Fruit fly (Drosophila melanogaster) whole organism, prepupa: ENCODE results near the gene csw.

Experiments
- CG10631 ChIP-seq: fragments of 200-800 bp; sonication (Bioruptor generic); optimal IDR thresholded peaks from 2 replicates; lab custom pipeline; 2016; ENCODE audit warnings: missing biosample characterization, missing genetic modification characterization
- CG10669 ChIP-seq: fragments of 200-800 bp; sonication (Bioruptor generic); optimal IDR thresholded peaks from 3 replicates; lab custom pipeline; 2018; ENCODE audit warnings: missing biosample characterization, mild to moderate bottlenecking, missing genetic modification characterization, moderate library complexity
- CG11294 ChIP-seq: fragments of 200-800 bp; sonication (Bioruptor generic); IDR thresholded peaks from 2 replicates; pipeline ENCODE4 v1.3.6; 2022; ENCODE audit warnings: missing biosample characterization, missing genetic modification characterization
- CG11902 ChIP-seq: fragments of 200-800 bp; sonication (Bioruptor generic); optimal IDR thresholded peaks from 3 replicates; lab custom pipeline; 2016; ENCODE audit warnings: missing biosample characterization, missing genetic modification characterization
- CG15336 ChIP-seq: fragments of 200-800 bp; sonication (Bioruptor generic); IDR thresholded peaks from 2 replicates; pipeline ENCODE4 v1.3.6; 2022; ENCODE audit warnings: missing biosample characterization, missing genetic modification characterization
- CG1621 ChIP-seq: fragments of 200-800 bp; sonication (Bioruptor generic); optimal IDR thresholded peaks from 3 replicates; lab custom pipeline; 2018; ENCODE audit warnings: missing biosample characterization, mild to moderate bottlenecking, missing genetic modification characterization
- CG16779 ChIP-seq: fragments of 200-800 bp; sonication (Bioruptor generic); optimal IDR thresholded peaks from 3 replicates; lab custom pipeline; 2017; ENCODE audit warnings: missing biosample characterization, mild to moderate bottlenecking, missing genetic modification characterization
- CG31627 ChIP-seq: fragments of 200-800 bp; sonication (Bioruptor generic); optimal IDR thresholded peaks from 3 replicates; lab custom pipeline; 2016; ENCODE audit warnings: missing biosample characterization, missing genetic modification characterization
- CG32006 ChIP-seq: fragments of 200-800 bp; sonication (Bioruptor generic); optimal IDR thresholded peaks from 3 replicates; lab custom pipeline; 2017; ENCODE audit warnings: missing biosample characterization, mild to moderate bottlenecking, missing genetic modification characterization
- CG3919 ChIP-seq: fragments of 200-800 bp; sonication (Bioruptor generic); optimal IDR thresholded peaks from 3 replicates; lab custom pipeline; 2016; ENCODE audit warnings: missing biosample characterization, missing genetic modification characterization
- CG4318 ChIP-seq: fragments of 200-800 bp; sonication (Bioruptor generic); optimal IDR thresholded peaks from 3 replicates; lab custom pipeline; 2017; ENCODE audit warnings: missing biosample characterization, mild to moderate bottlenecking, missing genetic modification characterization
- CG6163 ChIP-seq: fragments of 200-800 bp; sonication (Bioruptor generic); IDR thresholded peaks from 3 replicates; pipeline ENCODE4 v1.3.6; 2022; ENCODE audit warnings: missing biosample characterization, missing genetic modification characterization
- CG6276 ChIP-seq: fragments of 200-800 bp; sonication (Bioruptor generic); optimal IDR thresholded peaks from 2 replicates; lab custom pipeline; 2017; ENCODE audit warnings: missing biosample characterization, mild to moderate bottlenecking, missing genetic modification characterization
- CG6792 ChIP-seq: fragments of 200-800 bp; sonication (Bioruptor generic); optimal IDR thresholded peaks from 3 replicates; lab custom pipeline; 2016; ENCODE audit warnings: missing biosample characterization, missing genetic modification characterization
- CG6854 ChIP-seq: fragments of 200-800 bp; sonication (Bioruptor generic); optimal IDR thresholded peaks from 2 replicates; lab custom pipeline; 2017; ENCODE audit warnings: missing biosample characterization, mild to moderate bottlenecking, missing genetic modification characterization
- CG8119 ChIP-seq: fragments of 200-800 bp; sonication (Bioruptor generic); IDR thresholded peaks from 3 replicates; pipeline ENCODE4 v1.3.6; 2022; ENCODE audit warnings: missing biosample characterization, missing genetic modification characterization
- Eip78C ChIP-seq: fragments of 200-800 bp; sonication (Bioruptor generic); peaks from one replicate; lab custom pipeline; 2016; ENCODE audit warnings: missing biosample characterization, missing genetic modification characterization
- Gug ChIP-seq: fragments of 200-800 bp; sonication (Bioruptor generic); IDR thresholded peaks from 2 replicates; pipeline ENCODE4 v1.3.6; 2022; ENCODE audit warnings: missing biosample characterization, missing genetic modification characterization
- Hr38 ChIP-seq: sonication (Bioruptor generic); optimal IDR thresholded peaks from 2 replicates; lab custom pipeline; 2016; ENCODE audit warnings: missing biosample characterization, missing genetic modification characterization
- Lpt ChIP-seq: fragments of 200-800 bp; sonication (Bioruptor generic); optimal IDR thresholded peaks from 3 replicates; lab custom pipeline; 2016; ENCODE audit warnings: missing biosample characterization, missing genetic modification characterization
- Met ChIP-seq: fragments of 200-800 bp; sonication (Bioruptor generic); optimal IDR thresholded peaks from 3 replicates; lab custom pipeline; 2016; ENCODE audit warnings: missing biosample characterization, missing genetic modification characterization
- OdsH ChIP-seq: fragments of 200-800 bp; sonication (Bioruptor generic); optimal IDR thresholded peaks from 3 replicates; lab custom pipeline; 2016; ENCODE audit warnings: missing biosample characterization, missing genetic modification characterization
- Sox102F ChIP-seq: fragments of 200-800 bp; sonication (Bioruptor generic); optimal IDR thresholded peaks from 2 replicates; lab custom pipeline; 2016; ENCODE audit warnings: missing biosample characterization, mild to moderate bottlenecking, missing genetic modification characterization
- Sox14 ChIP-seq: fragments of 200-800 bp; sonication (Bioruptor generic); optimal IDR thresholded peaks from 3 replicates; lab custom pipeline; 2016; ENCODE audit warnings: missing biosample characterization, missing genetic modification characterization
- achi ChIP-seq: fragments of 200-800 bp; sonication (Bioruptor generic); optimal IDR thresholded peaks from 3 replicates; lab custom pipeline; 2016; ENCODE audit warnings: missing biosample characterization, missing genetic modification characterization
- acj6 ChIP-seq: fragments of 200-800 bp; sonication (Bioruptor generic); optimal IDR thresholded peaks from 3 replicates; lab custom pipeline; 2016; ENCODE audit warnings: missing biosample characterization, missing genetic modification characterization
- dac ChIP-seq: fragments of 200-800 bp; sonication (Bioruptor generic); optimal IDR thresholded peaks from 2 replicates; lab custom pipeline; 2017; ENCODE audit warnings: missing biosample characterization, mild to moderate bottlenecking, missing genetic modification characterization
- dsx ChIP-seq: fragments of 200-800 bp; optimal IDR thresholded peaks from 3 replicates; lab custom pipeline; 2019; ENCODE audit warnings: missing biosample characterization, mild to moderate bottlenecking, missing genetic modification characterization, moderate library complexity; ENCODE audit not compliant: poor library complexity, severe bottlenecking
- eg ChIP-seq: fragments of 200-800 bp; sonication (Bioruptor generic); IDR thresholded peaks from 3 replicates; pipeline ENCODE4 v1.3.6; 2022; ENCODE audit warnings: missing biosample characterization, missing genetic modification characterization
- esn ChIP-seq: fragments of 200-800 bp; sonication (Bioruptor generic); optimal IDR thresholded peaks from 2 replicates; lab custom pipeline; 2016; ENCODE audit warnings: missing biosample characterization, mild to moderate bottlenecking, missing genetic modification characterization, moderate library complexity
- fd59A ChIP-seq: fragments of 200-800 bp; sonication (Bioruptor generic); optimal IDR thresholded peaks from 2 replicates; lab custom pipeline; 2017; ENCODE audit warnings: missing biosample characterization, mild to moderate bottlenecking, missing genetic modification characterization, missing genetic modification reagents
- fkh ChIP-seq: fragments of 200-800 bp; sonication (Bioruptor generic); optimal IDR thresholded peaks from 3 replicates; lab custom pipeline; 2017; ENCODE audit warnings: missing biosample characterization, mild to moderate bottlenecking, missing genetic modification characterization, moderate library complexity
- lz ChIP-seq: fragments of 200-800 bp; sonication (Bioruptor generic); optimal IDR thresholded peaks from 3 replicates; lab custom pipeline; 2016; ENCODE audit warnings: missing biosample characterization, missing genetic modification characterization
- net ChIP-seq: fragments of 200-800 bp; sonication (Bioruptor generic); optimal IDR thresholded peaks from 3 replicates; lab custom pipeline; 2016; ENCODE audit warnings: missing biosample characterization, missing genetic modification characterization
- pdm3 ChIP-seq: fragments of 200-800 bp; sonication (Bioruptor generic); optimal IDR thresholded peaks from 3 replicates; lab custom pipeline; 2016; ENCODE audit warnings: missing biosample characterization, missing genetic modification characterization
- salr ChIP-seq, 2 experiments: fragments of 200-800 bp; sonication (Bioruptor generic); optimal IDR thresholded peaks; 3 replicates each; lab custom pipeline; 2016 to 2018; ENCODE audit warnings: missing biosample characterization in 2 of 2, missing genetic modification characterization in 2 of 2, mild to moderate bottlenecking in 1 of 2
- spab ChIP-seq: fragments of 200-800 bp; sonication (Bioruptor generic); optimal IDR thresholded peaks from 2 replicates; lab custom pipeline; 2017; ENCODE audit warnings: missing biosample characterization, mild to moderate bottlenecking, missing genetic modification characterization, missing genetic modification reagents
- ss ChIP-seq, 2 experiments: fragments of 200-800 bp; sonication (Bioruptor generic); optimal IDR thresholded peaks; 2 replicates in 1 of 2; 3 replicates in 1 of 2; lab custom pipeline; 2017 to 2018; ENCODE audit warnings: mild to moderate bottlenecking in 2 of 2, missing biosample characterization in 2 of 2, missing genetic modification characterization in 2 of 2, moderate library complexity in 1 of 2
- svp ChIP-seq: fragments of 200-800 bp; sonication (Bioruptor generic); peaks from one replicate; lab custom pipeline; 2016; ENCODE audit warnings: missing biosample characterization, missing genetic modification characterization
- vri ChIP-seq: fragments of 200-800 bp; sonication (Bioruptor generic); optimal IDR thresholded peaks from 3 replicates; lab custom pipeline; 2016; ENCODE audit warnings: missing biosample characterization, mild to moderate bottlenecking, missing genetic modification characterization

csw gene

dm6 chrX:2098267-2098666 lies 4.2 kb downstream of the csw start (continued):
- no peak for TF ChIP-seq esn (GFP tag; lab: Kevin White, UChicago)
- no peak for TF ChIP-seq fd59A
- TF ChIP-seq CG10669 (GFP tag; lab: Kevin White, UChicago) = no peak
- peak; percentile 71 for TF ChIP-seq Eip78C
- no peak for TF ChIP-seq Sox102F (GFP tag; lab: Kevin White, UChicago)
- no peak for TF ChIP-seq spab (GFP tag; lab: Kevin White, UChicago)
- TF ChIP-seq CG1621 (tag; lab: Kevin White, UChicago) = no peak
- no peak for TF ChIP-seq pdm3
- no peak for TF ChIP-seq lz (GFP tag; lab: Kevin White, UChicago)
- no peak for TF ChIP-seq ss (GFP tag; optimal IDR thresholded peaks at IDR 0.05; lab: Kevin White, UChicago)
- no peak for TF ChIP-seq CG11902 (GFP tag; lab: Kevin White, UChicago)
- no peak for TF ChIP-seq fkh (GFP tag; lab: Kevin White, UChicago)

- TF ChIP-seq fkh (GFP tag; lab: Kevin White, UChicago) = peak; percentile 51
- TF ChIP-seq Lpt (GFP tag; lab: Kevin White, UChicago) = no peak
Measured at dm6 chrX:2103859-2104258, 9.8 kb downstream of the csw start.

DNA sequence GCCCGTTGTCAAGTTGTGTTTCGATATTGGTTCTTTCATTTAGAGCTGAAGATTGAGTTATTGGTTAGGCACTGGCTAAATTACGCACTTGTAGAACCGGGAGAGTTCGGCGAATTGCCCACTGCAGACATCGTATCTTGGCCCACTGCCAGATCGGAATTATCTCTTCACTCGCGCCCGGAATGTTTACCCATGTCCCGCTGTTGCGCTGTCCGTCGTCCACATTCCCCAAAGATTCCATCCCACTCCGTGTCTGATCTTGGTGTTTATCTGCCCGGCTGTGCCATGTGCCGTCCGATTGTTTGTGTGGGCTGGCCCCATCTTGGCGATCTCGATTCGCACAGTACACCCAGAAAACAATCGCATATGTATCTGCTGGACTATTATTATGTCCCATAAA lies 10.3 kb downstream of the csw start:
- no peak for TF ChIP-seq CG6276 (GFP tag; lab: Kevin White, UChicago)
- no peak for TF ChIP-seq salr (GFP tag; optimal IDR thresholded peaks at IDR 0.05; lab: Kevin White, UChicago)
- TF ChIP-seq CG10631 (GFP tag; lab: Kevin White, UChicago) = no peak
- no peak for TF ChIP-seq CG8119 (GFP tag; lab: Robert Waterston, UW)
- no peak for TF ChIP-seq Lpt (GFP tag; lab: Kevin White, UChicago)

dm6 chrX:2106367-2106766 lies 12.3 kb downstream of the csw start:
- TF ChIP-seq CG6854 (GFP tag; lab: Kevin White, UChicago) (no peak), Eip78C (no peak), CG6792 (no peak), CG6163 (GFP tag; lab: Robert Waterston, UW) (no peak), CG3919 (GFP tag; lab: Kevin White, UChicago) (no peak), Hr38 (GFP tag; lab: Kevin White, UChicago) (no peak), fd59A (no peak), Met (GFP tag; lab: Kevin White, UChicago) (no peak), CG10631 (GFP tag; lab: Kevin White, UChicago) (no peak), CG10669 (GFP tag; lab: Kevin White, UChicago) (no peak), OdsH (GFP tag; lab: Kevin White, UChicago) (no peak), pdm3 (no peak), CG32006 (GFP tag; lab: Kevin White, UChicago) (no peak), Lpt (GFP tag; lab: Kevin White, UChicago) (no peak), svp (GFP tag; lab: Kevin White, UChicago) (no peak)

dm6 chrX:2107782-2108409 lies 13.9 kb downstream of the csw start:
- TF ChIP-seq vri (no peak), CG31627 (GFP tag; lab: Kevin White, UChicago) (peak; percentile 23), Sox14 (peak; percentile 23), achi (GFP tag; lab: Kevin White, UChicago) (peak; percentile 49), CG11294 (GFP tag; lab: Robert Waterston, UW) (peak; percentile 86), salr (GFP tag; optimal IDR thresholded peaks at IDR 0.05; lab: Kevin White, UChicago) (peak in 1 of 2 experiments; percentile 20), ss (GFP tag; optimal IDR thresholded peaks at IDR 0.05; lab: Kevin White, UChicago) (no peak), Met (GFP tag; lab: Kevin White, UChicago) (peak; percentile 9), esn (GFP tag; lab: Kevin White, UChicago) (peak; percentile 12), CG6163 (GFP tag; lab: Robert Waterston, UW) (peak; percentile 84), CG8119 (GFP tag; lab: Robert Waterston, UW) (peak; percentile 84), CG16779 (tag; lab: Kevin White, UChicago) (peak; percentile 23), pdm3 (peak; percentile 68), eg (GFP tag; lab: Robert Waterston, UW) (peak; percentile 90), Lpt (GFP tag; lab: Kevin White, UChicago) (peak; percentile 78), CG4318 (GFP tag; lab: Kevin White, UChicago) (peak; percentile 70), CG32006 (GFP tag; lab: Kevin White, UChicago) (peak; percentile 84), Eip78C (peak; percentile 79), lz (GFP tag; lab: Kevin White, UChicago) (peak; percentile 10), CG15336 (GFP tag; lab: Robert Waterston, UW) (peak; percentile 90), Gug (peak; percentile 69), dac (GFP tag; lab: Kevin White, UChicago) (peak; percentile 82), dsx (GFP tag; lab: Kevin White, UChicago) (no peak), spab (GFP tag; lab: Kevin White, UChicago) (no peak), net (GFP tag; lab: Kevin White, UChicago) (peak; percentile 67), acj6 (GFP tag; lab: Kevin White, UChicago) (peak; percentile 36), CG10631 (GFP tag; lab: Kevin White, UChicago) (peak; percentile 10)
